Fruit fly (Drosophila melanogaster) whole organism, adult: ENCODE measurements around the gene CG31913.

ENCODE experiments used
- CG11617 ChIP-seq: fragments of 200-800 bp; sonication (Bioruptor generic); optimal IDR thresholded peaks from 2 replicates; lab custom pipeline; 2017; ENCODE audit warnings: mild to moderate bottlenecking, missing biosample characterization, missing genetic modification reagents, missing genetic modification characterization
- CG12768 ChIP-seq: fragments of 200-800 bp; sonication (Bioruptor generic); optimal IDR thresholded peaks from 2 replicates; lab custom pipeline; 2017; ENCODE audit warnings: missing biosample characterization, missing genetic modification characterization, mild to moderate bottlenecking, moderate library complexity, missing genetic modification reagents
- CG14711 ChIP-seq: fragments of 200-800 bp; sonication (Bioruptor generic); optimal IDR thresholded peaks from 2 replicates; lab custom pipeline; 2018; ENCODE audit warnings: missing biosample characterization, mild to moderate bottlenecking, missing genetic modification characterization, moderate library complexity
- CG1620 ChIP-seq: fragments of 200-800 bp; sonication (Bioruptor generic); optimal IDR thresholded peaks from 2 replicates; lab custom pipeline; 2016; ENCODE audit warnings: missing biosample characterization, missing genetic modification characterization
- CG33017 ChIP-seq: fragments of 200-800 bp; sonication (Bioruptor generic); optimal IDR thresholded peaks from 2 replicates; lab custom pipeline; 2018; ENCODE audit warnings: missing biosample characterization, mild to moderate bottlenecking, missing genetic modification characterization, moderate library complexity
- CG5204 ChIP-seq: fragments of 200-800 bp; sonication (Bioruptor generic); optimal IDR thresholded peaks from 2 replicates; lab custom pipeline; 2016; ENCODE audit warnings: missing biosample characterization, missing genetic modification characterization
- CG7045 ChIP-seq: fragments of 200-800 bp; sonication (Bioruptor generic); optimal IDR thresholded peaks from 2 replicates; lab custom pipeline; 2017; ENCODE audit warnings: missing biosample characterization, mild to moderate bottlenecking, missing genetic modification characterization
- CG7101 ChIP-seq: fragments of 200-800 bp; sonication (Bioruptor generic); optimal IDR thresholded peaks from 2 replicates; lab custom pipeline; 2018; ENCODE audit warnings: missing biosample characterization, mild to moderate bottlenecking, missing genetic modification characterization, moderate library complexity
- Clk ChIP-seq: fragments of 200-800 bp; sonication (Bioruptor generic); optimal IDR thresholded peaks from 2 replicates; lab custom pipeline; 2017; ENCODE audit warnings: missing biosample characterization, missing genetic modification characterization
- Crg-1 ChIP-seq: fragments of 200-800 bp; sonication (Bioruptor generic); optimal IDR thresholded peaks from 2 replicates; lab custom pipeline; 2016; ENCODE audit warnings: missing biosample characterization, missing genetic modification characterization
- Hr96 ChIP-seq: fragments of 200-800 bp; sonication (Bioruptor generic); optimal IDR thresholded peaks from 2 replicates; lab custom pipeline; 2016; ENCODE audit warnings: missing biosample characterization, missing genetic modification characterization
- Mnt ChIP-seq: fragments of 200-800 bp; sonication (Bioruptor generic); optimal IDR thresholded peaks from 2 replicates; lab custom pipeline; 2016; ENCODE audit warnings: missing biosample characterization, mild to moderate bottlenecking, missing genetic modification characterization
- bab1 ChIP-seq: fragments of 200-800 bp; sonication (Bioruptor generic); optimal IDR thresholded peaks from 3 replicates; lab custom pipeline; 2019; ENCODE audit warnings: missing biosample characterization, mild to moderate bottlenecking, missing genetic modification characterization, moderate library complexity
- cic ChIP-seq: fragments of 200-800 bp; sonication (Bioruptor generic); optimal IDR thresholded peaks from 2 replicates; lab custom pipeline; 2017; ENCODE audit warnings: missing biosample characterization, mild to moderate bottlenecking, missing genetic modification characterization, moderate library complexity
- cnc ChIP-seq, 2 experiments: fragments of >200 bp; optimal IDR thresholded peaks; 2 replicates each; lab custom pipeline; 2017
- kay ChIP-seq: fragments of 200-800 bp; sonication (Bioruptor generic); peaks from one replicate; lab custom pipeline; 2016; ENCODE audit warnings: missing biosample characterization, missing genetic modification characterization, borderline replicate concordance
- ovo ChIP-seq: fragments of 200-800 bp; sonication (Bioruptor generic); optimal IDR thresholded peaks from 2 replicates; lab custom pipeline; 2016; ENCODE audit warnings: missing biosample characterization, missing genetic modification characterization
- pad ChIP-seq: fragments of 200-800 bp; sonication (Bioruptor generic); optimal IDR thresholded peaks from 3 replicates; lab custom pipeline; 2017; ENCODE audit warnings: missing biosample characterization, missing genetic modification characterization, mild to moderate bottlenecking, moderate library complexity, missing genetic modification reagents
- tj ChIP-seq: fragments of 200-800 bp; sonication (Bioruptor generic); optimal IDR thresholded peaks from 3 replicates; lab custom pipeline; 2017; ENCODE audit warnings: missing biosample characterization, mild to moderate bottlenecking, missing genetic modification characterization, moderate library complexity
- toe ChIP-seq: fragments of 200-800 bp; sonication (Bioruptor generic); optimal IDR thresholded peaks from 2 replicates; lab custom pipeline; 2016; ENCODE audit warnings: missing biosample characterization, missing genetic modification characterization

The CG31913 gene

DNA sequence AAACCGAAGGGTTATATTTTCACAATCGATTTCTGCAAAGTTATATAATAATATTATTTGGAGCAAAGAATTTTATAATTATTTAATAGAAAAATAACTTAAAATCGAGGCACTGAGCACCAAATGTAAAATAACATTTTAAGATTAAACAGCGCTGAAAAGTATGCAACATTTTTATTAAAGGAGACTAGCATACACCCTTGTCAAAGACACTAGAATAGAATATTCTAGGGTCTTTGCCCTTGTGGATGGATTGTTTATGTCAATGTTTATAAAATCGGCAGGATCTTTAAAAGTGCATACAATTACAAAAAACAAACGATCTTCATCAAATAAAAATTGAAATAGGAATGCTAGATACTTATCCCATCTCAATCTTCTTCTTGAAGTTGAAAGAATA lies 20.2 kb downstream of the CG31913 start:
- TF ChIP-seq cic (GFP tag; lab: Kevin White, UChicago) (no peak), Mnt (no peak), cnc (optimal IDR thresholded peaks at IDR 0.05; lab: Kevin White, UChicago) (no peak), toe (no peak), Clk (no peak), bab1 (GFP tag; lab: Kevin White, UChicago) (no peak), Hr96 (GFP tag; lab: Kevin White, UChicago) (no peak), CG14711 (tag; lab: Kevin White, UChicago) (no peak), CG12768 (no peak), CG7045 (no peak), pad (GFP tag; lab: Kevin White, UChicago) (no peak), CG11617 (no peak), tj (GFP tag; lab: Kevin White, UChicago) (no peak), kay (GFP tag; lab: Kevin White, UChicago) (no peak), CG33017 (no peak), Crg-1 (no peak)

DNA sequence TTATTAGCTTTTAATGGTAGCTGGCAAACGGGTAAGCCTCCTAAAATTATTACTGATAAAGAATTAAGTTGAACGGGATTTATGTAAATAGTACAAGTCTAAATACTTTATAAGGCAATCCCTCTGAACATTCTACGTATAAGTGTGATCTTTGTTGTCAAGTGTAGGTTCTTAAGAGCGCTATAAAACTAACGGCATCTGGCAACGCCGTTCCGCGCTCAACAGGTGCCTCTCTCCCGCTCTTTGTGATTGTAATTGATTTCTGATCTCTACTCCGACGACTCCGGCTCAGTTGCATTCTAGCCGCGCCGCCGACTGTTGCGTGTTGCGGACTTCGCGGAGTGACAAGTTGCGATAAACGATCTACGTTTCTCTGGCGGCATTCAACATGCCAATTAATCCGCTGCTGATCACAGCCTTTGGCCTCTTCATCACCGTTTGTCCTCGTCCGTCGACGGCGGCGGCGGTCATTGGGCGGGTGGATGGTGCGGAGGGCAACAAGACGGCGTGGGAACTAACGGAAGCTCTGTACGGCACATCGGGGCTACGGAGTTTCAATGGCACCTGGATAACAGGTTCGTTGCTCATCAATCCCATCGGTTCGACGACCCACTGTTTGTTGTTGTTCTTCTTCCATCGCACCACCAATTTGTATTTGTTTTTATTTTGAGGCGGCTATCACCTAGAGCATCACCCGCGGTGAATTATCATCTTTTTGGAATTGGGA lies 21.4 kb downstream of the CG31913 start, which contains the start of gene CG11034:
CG11034 (plus strand) TSS at position 305 of the 727 bp plus-strand sequence.
- peak; percentile 11 for TF ChIP-seq Hr96 (GFP tag; lab: Kevin White, UChicago)
- peak; percentile 17 for TF ChIP-seq bab1 (GFP tag; lab: Kevin White, UChicago)
- TF ChIP-seq CG1620: no peak
- no peak for TF ChIP-seq CG14711 (tag; lab: Kevin White, UChicago)
- TF ChIP-seq cnc (optimal IDR thresholded peaks at IDR 0.05; lab: Kevin White, UChicago): no peak
- no peak for TF ChIP-seq Clk
- no peak for TF ChIP-seq CG7101 (tag; lab: Kevin White, UChicago)
- no peak for TF ChIP-seq CG7045
- TF ChIP-seq tj (GFP tag; lab: Kevin White, UChicago): no peak
- TF ChIP-seq ovo: no peak
- TF ChIP-seq CG11617: no peak
- no peak for TF ChIP-seq CG5204 (GFP tag; lab: Kevin White, UChicago)
- no peak for TF ChIP-seq pad (GFP tag; lab: Kevin White, UChicago)
- no peak for TF ChIP-seq toe
- TF ChIP-seq Crg-1: no peak
- TF ChIP-seq Mnt: peak; percentile 21
- TF ChIP-seq cic (GFP tag; lab: Kevin White, UChicago): no peak
- TF ChIP-seq CG33017: no peak
- TF ChIP-seq CG12768: no peak
- TF ChIP-seq kay (GFP tag; lab: Kevin White, UChicago): no peak

DNA sequence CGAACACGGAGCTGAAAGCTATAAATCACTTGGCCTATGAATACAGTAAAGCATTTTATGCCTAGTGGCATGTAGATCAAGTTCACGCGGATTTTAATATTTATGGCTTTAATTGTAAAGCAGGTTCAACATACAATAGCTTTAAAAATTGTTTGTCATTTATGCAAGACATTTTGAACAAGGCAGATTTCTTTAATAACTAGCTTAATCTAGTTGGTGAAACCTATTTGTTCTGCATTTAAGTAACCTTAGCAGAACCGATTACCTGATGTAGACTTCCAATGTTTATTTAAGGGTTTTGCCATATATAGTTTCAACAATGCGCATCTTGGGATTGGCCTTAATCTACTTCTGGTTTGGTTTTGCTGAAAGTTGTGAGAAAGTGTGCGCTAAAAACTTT lies 27.4 kb downstream of the CG31913 start, which contains the start of gene CG43307:
CG43307 (plus strand) TSS at position 301 of the 400 bp plus-strand sequence.
- TF ChIP-seq CG14711 (tag; lab: Kevin White, UChicago) (no peak), bab1 (GFP tag; lab: Kevin White, UChicago) (no peak), CG7101 (tag; lab: Kevin White, UChicago) (no peak), tj (GFP tag; lab: Kevin White, UChicago) (no peak), Crg-1 (no peak), CG11617 (no peak), kay (GFP tag; lab: Kevin White, UChicago) (no peak), Mnt (no peak), cnc (optimal IDR thresholded peaks at IDR 0.05; lab: Kevin White, UChicago) (no peak)

DNA sequence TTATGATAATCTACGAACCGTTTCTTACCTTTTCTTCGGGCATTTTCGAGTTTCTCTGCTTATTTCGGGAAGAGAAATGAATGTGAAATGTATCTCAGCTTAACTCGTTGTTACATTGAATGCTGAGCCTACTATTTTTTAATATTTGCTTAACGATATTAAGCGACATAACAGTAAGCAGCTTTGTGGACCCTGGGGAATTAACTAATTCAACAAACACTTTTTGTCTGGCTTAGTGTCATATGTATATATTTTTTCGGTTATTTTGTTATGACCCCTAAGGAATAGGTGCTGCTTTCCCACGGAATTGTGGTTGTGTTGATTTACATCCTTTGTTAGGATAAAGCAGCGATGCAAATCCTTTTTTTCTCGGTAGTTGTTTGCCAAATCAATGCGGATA lies 34.5 kb downstream of the CG31913 start, which contains the start of gene COX6CL:
COX6CL (minus strand) TSS at position 101 of the 400 bp plus-strand sequence.
- TF ChIP-seq CG5204 (GFP tag; lab: Kevin White, UChicago): no peak
- no peak for TF ChIP-seq CG14711 (tag; lab: Kevin White, UChicago)
- TF ChIP-seq Clk: no peak
- no peak for TF ChIP-seq ovo
- no peak for TF ChIP-seq CG12768
- TF ChIP-seq CG7101 (tag; lab: Kevin White, UChicago): no peak
- TF ChIP-seq cnc (optimal IDR thresholded peaks at IDR 0.05; lab: Kevin White, UChicago): no peak
- no peak for TF ChIP-seq CG7045
- TF ChIP-seq cic (GFP tag; lab: Kevin White, UChicago): no peak
- TF ChIP-seq toe: no peak
- TF ChIP-seq Hr96 (GFP tag; lab: Kevin White, UChicago): no peak
- TF ChIP-seq CG1620: no peak
- no peak for TF ChIP-seq Crg-1

DNA sequence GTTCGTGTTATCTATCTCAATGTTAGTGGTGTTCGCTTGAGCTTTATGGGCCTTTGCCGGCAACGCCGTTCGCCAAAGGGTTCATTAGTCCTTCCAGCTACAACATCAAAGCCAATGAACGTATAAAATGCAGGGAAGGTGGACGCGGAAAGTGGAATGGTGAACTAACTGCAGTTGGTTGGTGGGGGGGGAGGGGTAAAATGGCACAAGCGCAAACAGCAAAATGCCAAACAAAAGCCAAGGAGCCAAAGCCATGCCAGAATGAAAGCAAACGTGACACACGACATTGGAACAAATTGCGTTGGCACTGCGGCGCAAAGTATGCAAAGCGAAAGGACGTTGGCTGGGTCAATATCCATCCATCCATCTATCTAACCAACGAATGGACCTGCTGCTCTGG lies 37.1 kb downstream of the CG31913 start:
- no peak for TF ChIP-seq CG12768
- TF ChIP-seq cnc (optimal IDR thresholded peaks at IDR 0.05; lab: Kevin White, UChicago): no peak
- no peak for TF ChIP-seq cic (GFP tag; lab: Kevin White, UChicago)
- no peak for TF ChIP-seq pad (GFP tag; lab: Kevin White, UChicago)
- no peak for TF ChIP-seq CG1620
- TF ChIP-seq Clk: no peak
- no peak for TF ChIP-seq Crg-1
- no peak for TF ChIP-seq Mnt
- TF ChIP-seq toe: no peak
- TF ChIP-seq CG33017: no peak

DNA sequence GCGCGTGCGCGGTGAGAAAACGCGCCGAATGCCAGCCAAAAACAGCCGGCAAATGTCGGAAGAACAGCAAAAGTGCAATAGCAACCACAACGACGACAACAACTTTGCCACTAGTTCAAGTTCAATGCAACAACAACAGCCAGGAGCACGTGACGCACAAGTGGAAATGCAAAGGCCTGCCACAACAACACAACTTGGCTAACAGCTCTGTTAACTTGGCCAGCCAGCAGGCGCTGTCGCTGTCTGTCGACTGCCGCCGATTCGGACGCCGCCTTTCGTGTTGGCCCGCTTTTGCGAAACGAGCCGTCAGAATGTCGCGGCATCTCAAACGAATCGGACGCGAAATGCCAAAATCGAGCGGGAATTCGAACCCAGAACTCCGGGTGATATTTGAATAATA lies 39.9 kb downstream of the CG31913 start, which contains the start of gene TrissinR:
TrissinR (plus strand) TSS at position 301 of the 400 bp plus-strand sequence.
- TF ChIP-seq CG7101 (tag; lab: Kevin White, UChicago) (no peak), CG1620 (no peak), CG12768 (no peak), CG14711 (tag; lab: Kevin White, UChicago) (no peak), Crg-1 (no peak), Mnt (no peak), CG7045 (no peak), CG11617 (no peak)
